Fruit fly (Drosophila melanogaster): ENCODE results near the gene CG4572.
A peak's percentile ranks its signal among the peaks of the same experiment; 100 is the strongest.

Gene CG4572

DNA sequence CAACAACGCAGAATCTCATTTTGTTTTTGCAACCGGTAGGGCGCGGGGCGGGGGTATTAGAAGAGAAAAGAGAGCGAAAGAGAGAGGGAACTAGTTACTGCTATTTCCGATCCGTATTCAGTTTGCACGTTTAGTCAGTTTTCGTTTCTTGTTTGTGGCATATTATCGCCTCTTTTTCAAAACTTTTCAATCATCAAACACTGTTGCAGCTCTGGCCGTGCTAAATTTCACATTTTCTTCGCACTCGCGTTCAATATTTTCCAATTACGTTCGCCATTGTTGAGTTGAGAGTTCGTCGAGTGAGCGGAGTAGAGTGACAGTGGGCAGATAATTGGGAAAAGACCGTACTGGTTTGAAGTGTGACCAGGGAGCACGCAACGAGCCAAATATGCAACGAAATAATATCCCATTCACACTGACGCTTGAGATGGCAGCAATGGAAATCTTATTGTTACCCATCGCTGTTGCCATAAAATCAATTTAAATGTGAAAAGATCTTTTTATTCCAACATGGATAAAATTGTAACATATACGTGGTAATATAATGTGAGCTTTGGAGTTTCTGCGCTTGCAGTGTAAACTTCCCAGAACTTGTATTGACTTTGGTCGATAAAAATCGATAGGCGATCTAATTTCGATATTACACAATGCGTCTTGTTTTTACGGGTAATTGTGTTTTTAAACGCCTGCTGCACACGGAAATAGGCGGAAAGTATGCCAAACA lies 3.0 kb downstream of the CG4572 start, which contains the start of the genes Ire1 and Mrm2 (continued):
- TF ChIP-seq CG17359 (tag; optimal IDR thresholded peaks at IDR 0.05) (peak; percentile 71), pnt (GFP tag; optimal IDR thresholded peaks at IDR 0.05) (peak; percentile 92), hb (GFP tag; IDR thresholded peaks at IDR 0.05; ENCODE audit: partially characterized antibody) (peak; percentile 77), Mad (GFP tag; optimal IDR thresholded peaks at IDR 0.05) (peak; percentile 76), Dip3 (GFP tag; optimal IDR thresholded peaks at IDR 0.05) (peak; percentile 88), CG3407 (GFP tag; optimal IDR thresholded peaks at IDR 0.05) (peak; percentile 67), CG12219 (GFP tag; optimal IDR thresholded peaks at IDR 0.05) (peak; percentile 6), Sin3A (optimal IDR thresholded peaks at IDR 0.05) (peak; percentile 97), Dfd (GFP tag; optimal IDR thresholded peaks at IDR 0.05) (peak in 1 of 2 experiments; percentile 87), zen2 (GFP tag; IDR thresholded peaks at IDR 0.05; ENCODE audit: partially characterized antibody) (no peak), CG4707 (GFP tag; optimal IDR thresholded peaks at IDR 0.05) (peak; percentile 84), CG7786 (GFP tag; optimal IDR thresholded peaks at IDR 0.05) (peak; percentile 86), CG34224 (GFP tag; IDR thresholded peaks at IDR 0.05; ENCODE audit: partially characterized antibody) (peak; percentile 79), trem (tag; optimal IDR thresholded peaks at IDR 0.05) (peak; percentile 89), CG3281 (GFP tag; optimal IDR thresholded peaks at IDR 0.05) (peak; percentile 38), YL-1 (GFP tag; optimal IDR thresholded peaks at IDR 0.05) (peak; percentile 76), CG6813 (GFP tag; optimal IDR thresholded peaks at IDR 0.05) (no peak), CG13424 (tag; optimal IDR thresholded peaks at IDR 0.05) (peak; percentile 82), CG6854 (GFP tag; optimal IDR thresholded peaks at IDR 0.05) (no peak), repo (GFP tag; optimal IDR thresholded peaks at IDR 0.05) (peak; percentile 75), kay (GFP tag; optimal IDR thresholded peaks at IDR 0.05) (peak; percentile 60), Stat92E (GFP tag; optimal IDR thresholded peaks at IDR 0.05) (peak in 1 of 3 experiments; percentile 58), Sox100B (GFP tag; optimal IDR thresholded peaks at IDR 0.05) (peak; percentile 15), CG11456 (GFP tag; IDR thresholded peaks at IDR 0.05) (peak; percentile 89), MBD-R2 (GFP tag; IDR thresholded peaks at IDR 0.05) (peak; percentile 82), nau (GFP tag; optimal IDR thresholded peaks at IDR 0.05) (no peak), CG13894 (tag; optimal IDR thresholded peaks at IDR 0.05) (peak; percentile 69), CG18619 (GFP tag; optimal IDR thresholded peaks at IDR 0.05) (peak; percentile 64), PHDP (tag; optimal IDR thresholded peaks at IDR 0.05) (peak; percentile 74), slp2 (GFP tag; optimal IDR thresholded peaks at IDR 0.05) (peak; percentile 85), CG1529 (GFP tag; optimal IDR thresholded peaks at IDR 0.05) (no peak), Rfx (GFP tag; IDR thresholded peaks at IDR 0.05) (peak; percentile 90), CG30403 (GFP tag; optimal IDR thresholded peaks at IDR 0.05) (peak; percentile 89), lbe (GFP tag; optimal IDR thresholded peaks at IDR 0.05) (peak; percentile 42), CG2712 (tag; optimal IDR thresholded peaks at IDR 0.05) (peak; percentile 83), Aef1 (GFP tag; IDR thresholded peaks at IDR 0.05) (peak; percentile 77), sens (GFP tag) (peak; percentile 96), bab2 (GFP tag; optimal IDR thresholded peaks at IDR 0.05) (peak; percentile 92), HLHmδ (GFP tag; optimal IDR thresholded peaks at IDR 0.05) (peak; percentile 54), ham (GFP tag; IDR thresholded peaks at IDR 0.05) (no peak), wor (GFP tag; IDR thresholded peaks at IDR 0.05) (peak; percentile 61), ato (GFP tag; IDR thresholded peaks at IDR 0.05; ENCODE audit: partially characterized antibody) (no peak), CG17612 (GFP tag; IDR thresholded peaks at IDR 0.05) (peak; percentile 71), crc (GFP tag; optimal IDR thresholded peaks at IDR 0.05) (peak; percentile 67), CG9932 (GFP tag; IDR thresholded peaks at IDR 0.05) (peak; percentile 93), tna (GFP tag; IDR thresholded peaks at IDR 0.05; ENCODE audit: partially characterized antibody) (no peak; the same call in 1 of the 2 replicates), knrl (GFP tag; IDR thresholded peaks at IDR 0.05; ENCODE audit: partially characterized antibody) (peak; percentile 85), dan (GFP tag; IDR thresholded peaks at IDR 0.05) (0 out of 2 replicates have a peak, but pooled peaks have one; percentile 30), her (GFP tag; optimal IDR thresholded peaks at IDR 0.05) (peak; percentile 81)
